Worm (Caenorhabditis elegans) whole organism, L1 larva: ENCODE results near the gene ugt-14.

ENCODE experiments used
- C04F5.9 ChIP-seq: sonication (generic microtip); optimal IDR thresholded peaks from 2 replicates; lab custom pipeline; 2016; ENCODE audit warnings: missing genetic modification characterization, missing compliant biosample characterization
- C34B4.2 ChIP-seq: sonication (generic microtip); optimal IDR thresholded peaks from 2 replicates; lab custom pipeline; 2017; ENCODE audit warnings: mild to moderate bottlenecking, missing genetic modification characterization, missing compliant biosample characterization
- Y116A8C.19 ChIP-seq: sonication (generic microtip); optimal IDR thresholded peaks from 2 replicates; lab custom pipeline; 2016; ENCODE audit warnings: missing compliant biosample characterization, missing genetic modification characterization, borderline replicate concordance
- aha-1 ChIP-seq: fragments of 150-350 bp; optimal IDR thresholded peaks from 2 replicates; lab custom pipeline; 2014; ENCODE audit warnings: missing biosample characterization, missing genetic modification characterization
- alr-1 ChIP-seq: fragments of 200-800 bp; sonication (Bioruptor generic); optimal IDR thresholded peaks from 2 replicates; lab custom pipeline; 2018; ENCODE audit warnings: borderline replicate concordance, mild to moderate bottlenecking, missing genetic modification characterization, missing compliant biosample characterization
- aly-2 ChIP-seq: fragments of 150-350 bp; optimal IDR thresholded peaks from 2 replicates; lab custom pipeline; 2014; ENCODE audit warnings: missing biosample characterization, missing genetic modification characterization
- blmp-1 ChIP-seq: fragments of 150-350 bp; optimal IDR thresholded peaks from 2 replicates; lab custom pipeline; 2014; ENCODE audit warnings: missing biosample characterization, missing genetic modification characterization
- ceh-88 ChIP-seq: fragments of 200-800 bp; sonication (Bioruptor generic); IDR thresholded peaks from 2 replicates; pipeline ENCODE4 v1.3.6; 2022; ENCODE audit warnings: missing genetic modification characterization, missing compliant biosample characterization
- ceh-90 ChIP-seq: sonication (generic microtip); optimal IDR thresholded peaks from 2 replicates; lab custom pipeline; 2016; ENCODE audit warnings: missing genetic modification characterization, missing compliant biosample characterization
- dpl-1 ChIP-seq, 3 experiments: fragments of 150-350 bp in 2 of 3; sonication (generic microtip) in 1 of 3; optimal IDR thresholded peaks; 2 replicates each; lab custom pipeline; 2014 to 2017; ENCODE audit warnings: missing biosample characterization in 3 of 3, missing genetic modification characterization in 3 of 3, missing genetic modification reagents in 3 of 3
- egl-27 ChIP-seq, 2 experiments: fragments of 150-350 bp in 1 of 2; sonication (generic microtip); optimal IDR thresholded peaks; 3 replicates each; lab custom pipeline; 2017 to 2018; ENCODE audit warnings: missing biosample characterization in 2 of 2, missing genetic modification characterization in 2 of 2, missing genetic modification reagents in 2 of 2
- elt-2 ChIP-seq: sonication (generic microtip); optimal IDR thresholded peaks from 2 replicates; lab custom pipeline; 2016; ENCODE audit warnings: missing genetic modification characterization, mild to moderate bottlenecking, inconsistent platforms, missing compliant biosample characterization, missing genetic modification reagents
- elt-3 ChIP-seq, 6 experiments: fragments of 150-350 bp in 1 of 6; sonication (generic microtip); optimal IDR thresholded peaks; 2 replicates each; lab custom pipeline; 2017 to 2018; ENCODE audit warnings: missing biosample characterization in 6 of 6, missing genetic modification characterization in 6 of 6, inconsistent platforms in 1 of 6
- grh-1 ChIP-seq: fragments of 200-800 bp; sonication (Bioruptor generic); IDR thresholded peaks from 2 replicates; pipeline ENCODE4 v1.3.6; 2022; ENCODE audit warnings: missing genetic modification reagents, missing genetic modification characterization, missing compliant biosample characterization
- hlh-17 ChIP-seq: fragments of 200-800 bp; sonication (Bioruptor generic); optimal IDR thresholded peaks from 2 replicates; lab custom pipeline; 2018; ENCODE audit warnings: missing genetic modification characterization, mild to moderate bottlenecking, missing compliant biosample characterization, moderate library complexity, borderline replicate concordance
- hpl-2 ChIP-seq: fragments of 150-350 bp; optimal IDR thresholded peaks from 2 replicates; lab custom pipeline; 2014; ENCODE audit warnings: missing biosample characterization, missing genetic modification reagents, missing genetic modification characterization
- lin-13 ChIP-seq: fragments of 150-350 bp; optimal IDR thresholded peaks from 2 replicates; lab custom pipeline; 2014; ENCODE audit warnings: missing biosample characterization, missing genetic modification reagents, missing genetic modification characterization
- lin-14 ChIP-seq: fragments of 200-800 bp; sonication (Bioruptor generic); optimal IDR thresholded peaks from 2 replicates; lab custom pipeline; 2018; ENCODE audit warnings: mild to moderate bottlenecking, missing genetic modification characterization, moderate library complexity, missing compliant biosample characterization
- lin-15B ChIP-seq: fragments of 150-350 bp; sonication (generic microtip); optimal IDR thresholded peaks from 3 replicates; lab custom pipeline; 2014; ENCODE audit warnings: missing biosample characterization, missing genetic modification characterization
- lin-39 ChIP-seq: fragments of 150-350 bp; optimal IDR thresholded peaks from 2 replicates; lab custom pipeline; 2014; ENCODE audit warnings: missing biosample characterization, missing genetic modification reagents, missing genetic modification characterization
- mdl-1 ChIP-seq, 2 experiments: fragments of 150-350 bp; optimal IDR thresholded peaks; 2 replicates each; lab custom pipeline; 2014 to 2017; ENCODE audit warnings: missing biosample characterization in 2 of 2, missing genetic modification characterization in 2 of 2, inconsistent platforms in 1 of 2
- mep-1 ChIP-seq: fragments of 150-350 bp; optimal IDR thresholded peaks from 2 replicates; lab custom pipeline; 2014; ENCODE audit warnings: missing biosample characterization, missing genetic modification characterization
- nhr-19 ChIP-seq: fragments of 200-800 bp; sonication (Bioruptor generic); conservative IDR thresholded peaks from 2 replicates; pipeline ENCODE4 v1.3.6; 2022; ENCODE audit warnings: missing genetic modification characterization, missing compliant biosample characterization
- nhr-20 ChIP-seq: sonication (generic microtip); optimal IDR thresholded peaks from 2 replicates; lab custom pipeline; 2016; ENCODE audit warnings: mild to moderate bottlenecking, missing genetic modification characterization, missing compliant biosample characterization
- nhr-28 ChIP-seq: fragments of 150-350 bp; optimal IDR thresholded peaks from 2 replicates; lab custom pipeline; 2014; ENCODE audit warnings: missing biosample characterization, missing genetic modification characterization
- nhr-71 ChIP-seq: sonication (generic microtip); optimal IDR thresholded peaks from 2 replicates; lab custom pipeline; 2016; ENCODE audit warnings: mild to moderate bottlenecking, missing genetic modification characterization, moderate library complexity, missing compliant biosample characterization
- nhr-85 ChIP-seq: sonication (generic microtip); peaks from one replicate; lab custom pipeline; 2016; ENCODE audit warnings: missing genetic modification characterization, inconsistent platforms, missing compliant biosample characterization
- nhr-90 ChIP-seq: sonication (generic microtip); optimal IDR thresholded peaks from 2 replicates; lab custom pipeline; 2016; ENCODE audit warnings: mild to moderate bottlenecking, missing genetic modification characterization, missing compliant biosample characterization; ENCODE audit not compliant: poor library complexity
- pax-3 ChIP-seq: fragments of 200-800 bp; sonication (Bioruptor generic); optimal IDR thresholded peaks from 2 replicates; lab custom pipeline; 2018; ENCODE audit warnings: mild to moderate bottlenecking, missing genetic modification characterization, moderate library complexity, missing compliant biosample characterization
- rnt-1 ChIP-seq: sonication (generic microtip); optimal IDR thresholded peaks from 2 replicates; lab custom pipeline; 2016; ENCODE audit warnings: mild to moderate bottlenecking, missing genetic modification characterization, moderate library complexity, missing compliant biosample characterization
- skn-1 ChIP-seq: fragments of 150-350 bp; optimal IDR thresholded peaks from 2 replicates; lab custom pipeline; 2014; ENCODE audit warnings: missing biosample characterization, missing genetic modification characterization
- snpc-4 ChIP-seq: fragments of 150-350 bp; optimal IDR thresholded peaks from 2 replicates; lab custom pipeline; 2014; ENCODE audit warnings: missing biosample characterization, missing genetic modification characterization
- snu-23 ChIP-seq: sonication (generic microtip); optimal IDR thresholded peaks from 2 replicates; lab custom pipeline; 2016; ENCODE audit warnings: missing genetic modification characterization, missing compliant biosample characterization
- sox-4 ChIP-seq: sonication (generic microtip); optimal IDR thresholded peaks from 2 replicates; lab custom pipeline; 2016; ENCODE audit warnings: missing genetic modification characterization, missing compliant biosample characterization
- tbx-2 ChIP-seq: sonication (generic microtip); optimal IDR thresholded peaks from 2 replicates; lab custom pipeline; 2016; ENCODE audit warnings: missing genetic modification characterization, missing compliant biosample characterization
- tlp-1 ChIP-seq: fragments of 150-350 bp; optimal IDR thresholded peaks from 2 replicates; lab custom pipeline; 2014; ENCODE audit warnings: missing biosample characterization, missing genetic modification characterization
- unc-30 ChIP-seq: sonication (generic microtip); optimal IDR thresholded peaks from 2 replicates; lab custom pipeline; 2017; ENCODE audit warnings: missing biosample characterization, missing genetic modification characterization
- unc-86 ChIP-seq: sonication (generic microtip); optimal IDR thresholded peaks from 2 replicates; lab custom pipeline; 2016; ENCODE audit warnings: missing genetic modification characterization, missing compliant biosample characterization
- vab-15 ChIP-seq: sonication (generic microtip); optimal IDR thresholded peaks from 2 replicates; lab custom pipeline; 2017; ENCODE audit warnings: missing genotype, mild to moderate bottlenecking, missing genetic modification characterization, missing compliant biosample characterization
- xbp-1 ChIP-seq: sonication (generic microtip); optimal IDR thresholded peaks from 2 replicates; lab custom pipeline; 2016; ENCODE audit warnings: missing genetic modification characterization, missing compliant biosample characterization
- ztf-11 ChIP-seq, 2 experiments: sonication (generic microtip); optimal IDR thresholded peaks; 2 replicates each; lab custom pipeline; 2016 to 2017; ENCODE audit warnings: missing genetic modification characterization in 2 of 2, missing biosample characterization in 1 of 2, missing compliant biosample characterization in 1 of 2
- ztf-4 ChIP-seq: fragments of 150-350 bp; optimal IDR thresholded peaks from 2 replicates; lab custom pipeline; 2014; ENCODE audit warnings: missing biosample characterization, missing genetic modification characterization

Gene ugt-14

DNA sequence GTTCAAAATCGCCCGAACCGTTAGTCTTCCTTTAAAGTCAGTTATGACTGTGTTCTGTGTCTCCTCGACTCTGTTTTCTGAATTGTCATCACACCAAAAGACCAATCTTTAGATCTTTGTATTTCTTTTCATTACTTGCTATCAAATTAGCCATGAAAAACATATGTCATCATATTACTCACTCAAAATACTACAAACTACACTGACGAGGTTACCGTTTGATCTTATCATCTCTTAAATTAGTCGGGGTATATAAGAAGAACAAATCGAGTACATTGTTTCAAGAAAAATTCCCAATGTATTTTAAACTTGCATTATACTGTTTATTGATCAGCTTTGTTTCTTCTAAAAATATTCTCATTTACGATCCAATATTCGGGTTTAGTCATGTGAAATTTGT lies 2.5 kb downstream of the ugt-14 start, which contains the start of gene ugt-13:
TSS of gene ugt-13 (plus strand) at position 294 of the 400 bp plus-strand sequence.
- no peak for TF ChIP-seq C34B4.2 (tag; lab: Kevin White, UChicago)
- TF ChIP-seq pax-3 (tag; lab: Kevin White, UChicago): no peak
- peak; percentile 67 for TF ChIP-seq tbx-2
- no peak for TF ChIP-seq unc-86 (tag; lab: Kevin White, UChicago)
- no peak for TF ChIP-seq aha-1 (tag; lab: Kevin White, UChicago)
- no peak for TF ChIP-seq ztf-11 (tag; optimal IDR thresholded peaks at IDR 0.05; lab: Kevin White, UChicago)
- peak; percentile 90 for TF ChIP-seq nhr-85 (tag; lab: Kevin White, UChicago)
- no peak for TF ChIP-seq hlh-17
- peak; percentile 86 for TF ChIP-seq nhr-20 (tag; lab: Kevin White, UChicago)
- peak; percentile 35 for TF ChIP-seq nhr-90 (tag; lab: Kevin White, UChicago)
- peak; percentile 23 for TF ChIP-seq nhr-28 (tag; lab: Kevin White, UChicago)
- no peak for TF ChIP-seq xbp-1 (tag; lab: Kevin White, UChicago)
- TF ChIP-seq skn-1 (tag; lab: Kevin White, UChicago): peak; percentile 52
- TF ChIP-seq lin-14: peak; percentile 41
- no peak for TF ChIP-seq unc-30 (tag; lab: Kevin White, UChicago)
- TF ChIP-seq nhr-71 (tag; lab: Kevin White, UChicago): peak; percentile 66
- TF ChIP-seq mdl-1 (tag; optimal IDR thresholded peaks at IDR 0.05; lab: Kevin White, UChicago): no peak
- TF ChIP-seq ceh-90 (tag; lab: Kevin White, UChicago): no peak
- peak in 4 of 6 experiments; percentile 30 to 69 (median 49) for TF ChIP-seq elt-3 (tag; optimal IDR thresholded peaks at IDR 0.05; lab: Kevin White, UChicago)
- TF ChIP-seq aly-2 (tag; lab: Kevin White, UChicago): no peak
- TF ChIP-seq snu-23: peak; percentile 48
- TF ChIP-seq elt-2: no peak

- TF ChIP-seq nhr-20 (tag; lab: Kevin White, UChicago) (no peak), blmp-1 (peak; percentile 10), ztf-4 (peak; percentile 10)
Measured at ce11 chrV:4912313-4912712, 6.3 kb downstream of the ugt-14 start, which contains the start of gene H23N18.5. H23N18.5 (minus strand) TSS chrV:4912381.

- TF ChIP-seq snpc-4 (tag; lab: Kevin White, UChicago) (no peak), lin-39 (no peak), lin-13 (no peak), ceh-88 (no peak), sox-4 (tag; lab: Kevin White, UChicago) (no peak)
Measured at ce11 chrV:4913853-4914252, 7.8 kb downstream of the ugt-14 start.

- no peak for TF ChIP-seq grh-1 (GFP tag; lab: Robert Waterston, UW)
- TF ChIP-seq tlp-1: peak; percentile 38
- peak; percentile 75 for TF ChIP-seq elt-2
- no peak for TF ChIP-seq mep-1
- no peak for TF ChIP-seq skn-1 (tag; lab: Kevin White, UChicago)
- TF ChIP-seq nhr-85 (tag; lab: Kevin White, UChicago): no peak
- TF ChIP-seq, all 84 proteins: peak for 2
Measured at ce11 chrV:4914879-4915278, 8.8 kb downstream of the ugt-14 start, which contains the start of gene H23N18.6. H23N18.6 (minus strand) TSS chrV:4915079.

- no peak for TF ChIP-seq egl-27 (tag; optimal IDR thresholded peaks at IDR 0.05; lab: Kevin White, UChicago)
- no peak for TF ChIP-seq rnt-1 (tag; lab: Kevin White, UChicago)
- no peak for TF ChIP-seq alr-1 (tag; lab: Kevin White, UChicago)
- TF ChIP-seq lin-15B (tag; lab: Kevin White, UChicago): no peak
- TF ChIP-seq nhr-19 (GFP tag; lab: Robert Waterston, UW): no peak
- TF ChIP-seq vab-15 (tag; lab: Kevin White, UChicago): no peak
- TF ChIP-seq lin-13: no peak
- TF ChIP-seq dpl-1 (GFP tag; optimal IDR thresholded peaks at IDR 0.05; lab: Kevin White, UChicago): no peak
- no peak for TF ChIP-seq C34B4.2 (tag; lab: Kevin White, UChicago)
- TF ChIP-seq hpl-2 (GFP tag; lab: Kevin White, UChicago): no peak
- no peak for TF ChIP-seq C04F5.9 (tag; lab: Kevin White, UChicago)
- no peak for TF ChIP-seq Y116A8C.19 (tag; lab: Kevin White, UChicago)
- no peak for TF ChIP-seq grh-1 (GFP tag; lab: Robert Waterston, UW)
Measured at ce11 chrV:4918091-4918624, 12.1 kb downstream of the ugt-14 start, which contains the start of gene C02E7.7. C02E7.7 (minus strand) TSS chrV:4918574.
